Fruit fly (Drosophila melanogaster) whole organism: ENCODE data around the gene CG4577.

Experiments used
- CG8478 ChIP-seq: fragments of >200 bp; optimal IDR thresholded peaks from 2 replicates; lab custom pipeline; 2018; ENCODE audit warnings: inconsistent platforms
- Dll ChIP-seq: fragments of >200 bp; optimal IDR thresholded peaks from 2 replicates; lab custom pipeline; 2017
- EcR ChIP-seq, 2 experiments: fragments of >200 bp; optimal IDR thresholded peaks; 2 replicates each; lab custom pipeline; 2017; ENCODE audit warnings: missing biosample characterization in 2 of 2, missing genetic modification characterization in 2 of 2, missing genetic modification reagents in 2 of 2
- pan ChIP-seq: fragments of >200 bp; optimal IDR thresholded peaks from 2 replicates; lab custom pipeline; 2017
- psq ChIP-seq: fragments of >200 bp; optimal IDR thresholded peaks from 2 replicates; lab custom pipeline; 2017
- usp ChIP-seq: fragments of >200 bp; optimal IDR thresholded peaks from 2 replicates; lab custom pipeline; 2017; ENCODE audit warnings: missing biosample characterization, missing genetic modification characterization, mixed read lengths

Gene CG4577

DNA sequence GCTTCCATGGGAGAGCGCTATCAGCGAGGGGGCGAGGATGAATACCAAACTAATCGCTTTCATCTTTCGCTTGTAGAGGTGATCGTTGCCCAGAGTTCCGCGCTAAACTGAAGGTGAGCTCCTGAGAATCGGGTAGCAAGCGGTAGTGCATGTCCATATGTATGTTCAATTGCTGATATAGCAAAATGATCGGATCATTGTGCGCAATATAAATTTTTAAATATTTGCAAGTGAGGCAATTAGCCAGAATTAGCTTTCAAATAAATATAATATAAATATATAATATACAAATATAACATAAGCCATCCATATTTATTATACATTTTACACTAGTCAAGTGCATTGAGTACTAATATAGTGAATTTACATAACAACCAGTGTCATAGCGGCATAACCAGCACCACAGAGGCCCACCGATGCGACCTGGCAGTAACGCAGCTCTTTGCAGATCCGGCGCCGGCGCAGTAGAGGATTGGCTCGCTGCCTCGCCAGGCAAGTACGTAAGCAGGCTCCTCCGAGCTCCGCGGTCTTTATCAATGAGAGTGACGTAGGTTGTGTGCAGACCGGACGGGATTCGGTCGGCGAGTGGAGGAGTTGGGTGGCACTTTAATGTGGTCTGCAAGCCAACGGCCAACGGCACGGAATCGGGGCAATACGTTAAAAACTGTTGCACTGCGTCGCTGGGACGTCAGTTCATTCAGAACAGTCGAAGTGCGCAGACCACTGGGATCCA, at the start of gene CG4577, which contains the start of gene Iris:
Gene CG4577 (plus strand): TSS at position 683 of the 733 bp plus-strand sequence.
Gene Iris (minus strand): TSS at position 88 of the 733 bp plus-strand sequence.
- TF ChIP-seq psq, result no peak
- TF ChIP-seq EcR (GFP tag; optimal IDR thresholded peaks at IDR 0.05; lab: Kevin White, UChicago), result no peak
- TF ChIP-seq usp (GFP tag; lab: Kevin White, UChicago), result no peak
- no peak for TF ChIP-seq Dll (lab: Kevin White, UChicago)
- TF ChIP-seq CG8478 (lab: Kevin White, UChicago), result no peak

DNA sequence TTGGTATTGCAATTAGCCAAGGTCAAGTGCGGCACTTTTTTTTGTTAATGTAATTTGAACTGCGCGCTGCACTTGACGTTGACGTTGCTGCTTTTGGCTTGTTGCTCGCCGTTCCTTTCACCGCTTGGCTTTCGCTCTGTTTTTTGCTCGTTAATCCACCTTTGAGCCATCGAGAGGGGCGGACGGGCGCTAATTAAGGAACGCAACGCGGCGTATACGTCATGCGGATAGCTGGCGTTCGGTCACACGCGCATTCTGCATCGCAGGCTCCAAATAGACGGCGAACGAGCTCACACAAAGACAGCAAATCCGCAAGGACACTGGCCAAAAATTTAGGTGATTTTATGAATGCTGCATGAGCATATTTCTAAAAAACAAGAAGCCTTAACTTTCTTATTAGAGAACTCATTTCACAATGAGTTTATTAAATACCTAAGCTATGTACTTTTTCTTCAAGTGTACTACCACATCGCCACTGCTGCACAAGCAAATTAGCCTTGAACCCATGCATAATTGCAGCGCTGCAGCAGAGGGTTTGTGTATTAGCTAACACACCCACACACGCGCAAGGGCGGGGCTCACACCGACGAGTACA, 48.1 kb upstream of the CG4577 start:
- TF ChIP-seq Dll (lab: Kevin White, UChicago), result no peak
- TF ChIP-seq EcR (GFP tag; optimal IDR thresholded peaks at IDR 0.05; lab: Kevin White, UChicago), result no peak
- TF ChIP-seq usp (GFP tag; lab: Kevin White, UChicago), result no peak
- TF ChIP-seq psq, result no peak
- no peak for TF ChIP-seq CG8478 (lab: Kevin White, UChicago)
- no peak for TF ChIP-seq pan (lab: Kevin White, UChicago)

DNA sequence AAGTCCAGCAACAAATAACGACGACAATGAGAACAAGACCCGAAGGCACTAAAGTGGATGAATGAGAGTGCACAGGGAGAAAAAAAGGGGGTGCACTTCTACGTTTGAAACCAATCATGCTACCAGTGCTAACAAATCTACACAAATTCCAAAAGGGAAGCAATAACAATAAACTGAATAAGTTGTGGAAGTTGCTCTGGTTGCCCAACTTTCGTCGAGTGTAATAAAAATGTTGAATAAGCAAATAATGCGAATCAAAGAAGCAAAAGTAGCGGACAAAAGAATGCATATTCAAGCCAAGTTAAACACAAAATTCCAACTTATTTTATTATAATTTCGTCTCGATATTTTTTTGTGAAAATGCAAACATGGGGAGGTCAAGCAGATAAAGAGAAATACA, 42.8 kb upstream of the CG4577 start:
- no peak for TF ChIP-seq psq
- TF ChIP-seq usp (GFP tag; lab: Kevin White, UChicago), result no peak
- TF ChIP-seq Dll (lab: Kevin White, UChicago), result no peak
- TF ChIP-seq CG8478 (lab: Kevin White, UChicago), result no peak
- TF ChIP-seq pan (lab: Kevin White, UChicago), result no peak
- no peak for TF ChIP-seq EcR (GFP tag; optimal IDR thresholded peaks at IDR 0.05; lab: Kevin White, UChicago)

DNA sequence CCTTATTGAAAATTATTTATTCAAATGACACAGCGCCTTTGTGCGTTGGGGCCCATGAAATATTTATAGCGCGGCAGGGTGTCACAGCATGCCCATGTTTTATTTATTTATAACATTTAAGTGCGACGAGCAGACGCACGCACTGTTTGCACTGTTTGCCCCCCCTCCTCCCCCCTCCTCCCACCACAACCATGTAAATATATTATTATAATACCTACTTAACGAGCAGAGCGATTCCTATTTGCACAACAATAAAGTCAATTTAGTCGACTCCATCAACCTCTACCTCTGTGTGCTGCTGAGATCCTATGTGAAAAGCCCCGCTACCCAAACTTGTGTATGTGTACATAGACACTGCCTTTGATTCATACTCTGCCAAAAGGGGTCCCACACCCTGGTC, 39.8 kb upstream of the CG4577 start:
- TF ChIP-seq CG8478 (lab: Kevin White, UChicago) (no peak), usp (GFP tag; lab: Kevin White, UChicago) (no peak), Dll (lab: Kevin White, UChicago) (no peak), pan (lab: Kevin White, UChicago) (no peak), psq (no peak), EcR (GFP tag; optimal IDR thresholded peaks at IDR 0.05; lab: Kevin White, UChicago) (no peak)

DNA sequence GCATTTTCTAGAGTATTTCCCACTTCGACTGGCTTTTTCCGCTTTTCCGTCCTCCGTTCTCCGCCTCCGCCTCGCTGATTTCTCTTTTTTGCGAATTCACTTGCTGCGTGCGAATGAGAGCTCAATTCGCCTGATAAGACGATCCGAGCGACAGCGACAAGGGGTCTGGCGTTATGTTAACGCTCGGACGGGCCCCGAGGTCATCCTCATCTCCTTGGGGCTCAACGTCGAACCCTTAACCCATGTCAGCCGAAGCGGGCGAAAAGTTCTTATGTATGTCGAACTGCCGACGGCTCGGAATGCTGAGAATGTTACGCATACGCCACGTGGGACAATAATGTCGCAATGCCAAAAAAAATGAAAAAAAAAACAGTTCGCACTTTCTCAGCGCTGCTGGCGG, 39.0 kb upstream of the CG4577 start:
- TF ChIP-seq pan (lab: Kevin White, UChicago), result no peak

DNA sequence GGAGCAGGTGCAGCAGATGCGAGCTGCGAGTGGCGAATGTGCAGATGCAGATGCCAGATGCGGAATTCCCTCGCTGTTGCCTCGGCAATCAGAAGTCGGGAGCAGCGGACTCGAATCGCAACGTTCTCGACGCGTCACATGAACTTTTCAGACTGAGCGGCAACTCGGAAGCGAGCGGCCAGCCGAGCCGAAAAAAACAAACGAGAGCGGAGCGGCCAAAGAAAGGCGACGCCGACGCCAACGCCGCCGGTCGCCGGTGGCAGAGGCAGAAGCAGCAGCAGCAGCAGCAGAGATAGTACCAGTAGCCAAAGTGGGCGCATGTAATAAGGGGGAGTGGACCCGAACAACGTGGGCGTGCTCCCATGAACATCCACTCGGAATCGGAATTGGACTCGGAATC, 32.1 kb upstream of the CG4577 start, which contains the start of gene CG4629:
Gene CG4629 (minus strand): TSS at position 156 of the 400 bp plus-strand sequence.
- TF ChIP-seq CG8478 (lab: Kevin White, UChicago) (no peak), Dll (lab: Kevin White, UChicago) (peak; percentile 23)

DNA sequence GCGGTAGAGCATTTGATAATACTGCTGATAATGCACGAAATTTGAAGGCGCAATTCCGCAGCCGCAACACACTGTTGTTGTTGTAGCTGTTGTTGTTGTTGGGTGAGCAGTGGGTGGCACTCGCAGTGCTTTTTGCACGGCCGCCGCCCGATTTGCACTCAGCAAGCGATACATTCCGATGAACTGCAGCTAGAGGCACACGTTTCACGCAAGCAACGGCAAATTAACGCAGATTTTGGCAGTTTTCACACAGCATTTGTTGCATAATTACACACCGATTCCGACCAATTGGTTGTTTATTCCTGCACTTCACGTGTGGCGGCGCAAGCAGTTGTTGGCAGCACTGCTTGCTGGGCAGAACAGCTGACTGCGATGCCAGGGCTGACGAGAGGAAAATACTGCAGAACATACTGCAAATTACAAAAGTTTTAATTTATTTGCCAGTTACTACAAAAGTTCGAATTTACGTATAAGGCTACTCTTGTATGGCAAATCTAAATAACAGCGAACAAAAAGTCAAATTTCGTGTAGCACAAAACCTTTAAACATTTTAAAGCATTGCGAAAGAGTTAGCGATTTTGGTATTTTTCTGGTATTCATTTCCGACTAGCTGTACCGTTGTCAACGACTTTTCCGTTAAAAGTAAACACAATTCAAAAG, 26.3 kb upstream of the CG4577 start, which contains the start of the genes PolrMT and CG14339:
Gene PolrMT (minus strand): TSS at position 345 of the 660 bp plus-strand sequence.
Gene CG14339 (plus strand): TSS at position 512 of the 660 bp plus-strand sequence.
- TF ChIP-seq usp (GFP tag; lab: Kevin White, UChicago) (no peak), EcR (GFP tag; optimal IDR thresholded peaks at IDR 0.05; lab: Kevin White, UChicago) (no peak), CG8478 (lab: Kevin White, UChicago) (no peak), pan (lab: Kevin White, UChicago) (no peak), Dll (lab: Kevin White, UChicago) (peak; percentile 0), psq (no peak)

DNA sequence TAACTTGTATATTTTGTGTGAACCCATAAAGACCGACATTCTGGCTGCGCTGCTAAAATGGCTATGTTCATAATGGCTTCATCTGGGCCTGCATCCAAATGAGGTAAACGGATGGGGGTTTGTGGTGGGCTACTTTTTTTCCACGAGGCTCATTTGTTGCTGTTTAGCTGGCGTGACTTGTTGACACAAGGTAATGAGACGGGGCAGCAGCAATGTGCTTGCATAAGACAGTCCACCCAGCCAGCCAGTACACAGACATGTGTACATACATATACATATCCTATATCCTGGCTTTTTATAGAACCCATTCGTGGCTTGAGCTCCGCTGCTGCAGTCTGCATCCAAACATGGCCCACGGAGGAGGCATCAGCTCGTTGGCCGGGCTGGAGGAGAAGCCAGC, 21.9 kb upstream of the CG4577 start, which contains the start of gene CG14340:
Gene CG14340 (plus strand): TSS at position 301 of the 400 bp plus-strand sequence.
- no peak for TF ChIP-seq CG8478 (lab: Kevin White, UChicago)

DNA sequence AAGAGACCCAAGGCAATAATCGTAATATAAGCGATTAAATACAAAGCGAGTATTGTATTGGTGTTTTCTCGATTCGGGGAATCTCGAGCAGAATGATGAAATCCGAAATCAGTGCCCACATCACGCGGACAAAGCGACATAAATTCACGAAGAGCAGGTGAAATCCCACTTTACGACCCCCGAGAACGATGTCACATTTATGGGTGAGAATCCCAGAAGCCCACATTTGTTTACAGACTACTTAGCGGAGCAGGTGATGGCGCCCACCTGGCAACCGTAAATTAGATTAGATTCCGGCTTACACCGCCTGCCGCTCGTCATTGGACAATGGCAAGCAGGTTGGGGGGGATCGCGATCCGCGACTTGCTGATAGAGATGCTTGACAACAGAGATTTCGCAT, 20.3 kb upstream of the CG4577 start:
- TF ChIP-seq usp (GFP tag; lab: Kevin White, UChicago), result no peak
- TF ChIP-seq pan (lab: Kevin White, UChicago), result no peak
- no peak for TF ChIP-seq CG8478 (lab: Kevin White, UChicago)
- TF ChIP-seq EcR (GFP tag; optimal IDR thresholded peaks at IDR 0.05; lab: Kevin White, UChicago), result no peak
- no peak for TF ChIP-seq psq

DNA sequence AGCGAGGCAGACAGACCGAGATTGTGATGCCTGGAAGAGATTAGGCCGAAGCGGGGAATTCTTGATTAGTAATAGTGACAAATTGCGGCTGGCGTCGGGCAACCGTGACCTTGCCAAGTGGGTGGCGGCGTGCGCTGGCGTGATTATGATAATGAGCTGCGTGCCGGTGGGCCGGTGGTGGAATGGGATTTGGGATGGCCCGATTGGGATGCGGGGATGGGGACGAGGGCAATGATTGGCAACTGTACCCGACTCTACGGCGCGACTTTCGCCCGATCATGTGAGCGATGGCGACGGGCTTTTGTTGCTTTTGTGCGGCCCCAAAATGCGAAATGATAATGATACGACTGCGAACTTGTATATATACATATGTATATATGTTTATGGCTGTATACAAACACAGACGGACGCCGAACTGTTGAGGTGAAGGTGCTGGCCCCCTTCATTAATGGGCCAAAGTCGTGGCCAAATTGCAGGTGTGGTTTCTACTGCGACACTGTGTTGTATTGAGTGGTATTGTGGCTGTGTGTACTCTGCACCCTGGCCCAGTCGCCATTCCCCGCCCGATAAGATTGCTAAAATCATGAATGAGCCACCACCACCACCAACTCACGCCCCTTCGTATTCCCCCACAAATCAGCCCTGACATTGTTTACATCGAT, 17.7 kb upstream of the CG4577 start:
- TF ChIP-seq CG8478 (lab: Kevin White, UChicago), result no peak

DNA sequence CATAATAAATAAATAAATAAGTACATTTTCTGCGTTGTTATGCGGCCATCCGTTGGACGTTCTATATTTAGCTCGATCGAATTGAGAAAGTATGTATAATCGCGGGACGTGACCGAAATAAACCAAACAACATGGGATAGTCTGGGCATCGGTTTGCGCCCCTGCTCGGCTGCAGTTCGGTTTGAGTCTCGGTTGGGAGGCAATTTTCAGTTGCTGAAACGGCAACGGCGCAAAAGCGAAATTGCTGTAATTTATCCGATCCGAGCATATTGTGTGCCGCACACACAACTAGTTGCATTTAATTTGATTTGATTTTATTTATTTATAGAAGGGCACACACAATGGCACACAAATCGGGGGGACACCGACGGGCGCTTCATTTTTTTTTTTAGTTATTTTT, 16.3 kb upstream of the CG4577 start:
- TF ChIP-seq CG8478 (lab: Kevin White, UChicago) (no peak), usp (GFP tag; lab: Kevin White, UChicago) (no peak), Dll (lab: Kevin White, UChicago) (no peak), psq (no peak), EcR (GFP tag; optimal IDR thresholded peaks at IDR 0.05; lab: Kevin White, UChicago) (no peak)
